Worm (Caenorhabditis elegans): ENCODE measurements around the gene pqn-80.

ce11 chrIII:12612519-12612935 lies 13.8 kb upstream of the pqn-80 start:
- TF ChIP-seq sdz-38 (tag; optimal IDR thresholded peaks at IDR 0.05) (no peak), let-526 (GFP tag; IDR thresholded peaks at IDR 0.05) (peak; percentile 95), mel-28 (tag; optimal IDR thresholded peaks at IDR 0.05; ENCODE audit: borderline replicate concordance) (no peak), ztf-22 (GFP tag; optimal IDR thresholded peaks at IDR 0.05) (peak; percentile 98), ceh-58 (GFP tag; IDR thresholded peaks at IDR 0.05) (no peak), pha-4 (tag; optimal IDR thresholded peaks at IDR 0.05) (peak; percentile 99), mcd-1 (GFP tag; IDR thresholded peaks at IDR 0.05) (peak; percentile 86)

All from whole organism, young adult.